Worm (Caenorhabditis elegans): ENCODE results near the gene arrd-19.

DNA sequence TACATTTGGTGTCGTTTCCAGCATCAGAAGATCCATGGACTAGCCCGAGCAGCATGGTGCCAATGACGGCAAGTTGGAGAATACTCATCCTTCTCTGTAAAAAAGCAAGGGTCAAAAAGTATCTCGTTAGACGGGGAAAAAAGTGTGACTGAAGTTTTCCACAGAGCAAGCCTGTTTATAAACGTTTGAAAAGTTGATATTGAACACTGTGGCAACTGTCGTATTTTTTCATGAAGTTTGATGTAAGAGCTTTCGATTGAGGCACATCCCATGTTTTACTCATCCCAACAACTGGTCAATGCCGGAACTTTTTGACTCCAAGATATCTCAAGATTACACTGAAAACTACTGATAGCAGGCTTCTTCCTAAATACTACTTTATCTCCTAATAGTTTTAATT lies 3.7 kb upstream of the arrd-19 start, which contains the start of gene F35F10.13:
- TF ChIP-seq unc-130 (GFP tag; optimal IDR thresholded peaks at IDR 0.05) (no peak), nhr-41 (GFP tag; IDR thresholded peaks at IDR 0.05) (no peak), daf-12 (tag; optimal IDR thresholded peaks at IDR 0.05) (no peak), egl-27 (tag; optimal IDR thresholded peaks at IDR 0.05) (no peak), zip-11 (GFP tag; IDR thresholded peaks at IDR 0.05) (no peak), spr-3 (GFP tag; optimal IDR thresholded peaks at IDR 0.05) (no peak), pqm-1 (tag; optimal IDR thresholded peaks at IDR 0.05) (no peak), php-3 (GFP tag; IDR thresholded peaks at IDR 0.05) (no peak), zag-1 (tag; optimal IDR thresholded peaks at IDR 0.05) (no peak), zip-2 (tag; optimal IDR thresholded peaks at IDR 0.05) (no peak), tra-1 (GFP tag; IDR thresholded peaks at IDR 0.05) (no peak)
